Fruit fly (Drosophila melanogaster): Measurements from ENCODE around the gene Itgbn.
A peak's percentile ranks its signal among the peaks of the same experiment; 100 is the strongest.

Itgbn gene

dm6 chr2L:21009310-21010119, 43.3 kb upstream of the Itgbn start:
- TF ChIP-seq rgr (GFP tag; optimal IDR thresholded peaks at IDR 0.05) (peak; percentile 98), h (GFP tag; optimal IDR thresholded peaks at IDR 0.05) (peak; percentile 99), tai (GFP tag; optimal IDR thresholded peaks at IDR 0.05) (peak; percentile 97), Hnf4 (GFP tag; optimal IDR thresholded peaks at IDR 0.05) (peak; percentile 98), jim (GFP tag; optimal IDR thresholded peaks at IDR 0.05) (no peak), sage (GFP tag; optimal IDR thresholded peaks at IDR 0.05) (peak; percentile 95), N (GFP tag; optimal IDR thresholded peaks at IDR 0.05) (no peak), Mio (GFP tag; optimal IDR thresholded peaks at IDR 0.05) (peak; percentile 55), GATAd (GFP tag; optimal IDR thresholded peaks at IDR 0.05) (peak; percentile 91), CrebA (GFP tag; optimal IDR thresholded peaks at IDR 0.05; ENCODE audit: borderline replicate concordance) (peak; percentile 96), CG32264 (GFP tag; optimal IDR thresholded peaks at IDR 0.05) (peak; percentile 95), Sp1 (GFP tag; optimal IDR thresholded peaks at IDR 0.05) (peak; percentile 98), usp (GFP tag; optimal IDR thresholded peaks at IDR 0.05) (no peak), pan (optimal IDR thresholded peaks at IDR 0.05) (no peak), Vsx2 (GFP tag; optimal IDR thresholded peaks at IDR 0.05; ENCODE audit: partially characterized antibody) (peak; percentile 27), woc (GFP tag; optimal IDR thresholded peaks at IDR 0.05) (peak; percentile 97), br (GFP tag; optimal IDR thresholded peaks at IDR 0.05) (peak; percentile 98), fru (GFP tag; optimal IDR thresholded peaks at IDR 0.05) (peak; percentile 99), Jra (GFP tag; optimal IDR thresholded peaks at IDR 0.05) (peak; percentile 98), Rel (GFP tag; optimal IDR thresholded peaks at IDR 0.05) (peak; percentile 98), Rel (tag; optimal IDR thresholded peaks at IDR 0.05) (peak; percentile 83), HLH106 (tag; optimal IDR thresholded peaks at IDR 0.05) (peak; percentile 98), OdsH (GFP tag; optimal IDR thresholded peaks at IDR 0.05) (peak; percentile 99), dsf (GFP tag; optimal IDR thresholded peaks at IDR 0.05; ENCODE audit: borderline replicate concordance) (peak; percentile 91), Hr78 (GFP tag; optimal IDR thresholded peaks at IDR 0.05) (no peak), Dfd (GFP tag; optimal IDR thresholded peaks at IDR 0.05) (peak; percentile 29), sv (GFP tag; optimal IDR thresholded peaks at IDR 0.05) (peak; percentile 41), dl (GFP tag; optimal IDR thresholded peaks at IDR 0.05; ENCODE audit: insufficient read depth in 1 of 2, partially characterized antibody in 2 of 2) (no peak), CG9705 (GFP tag; optimal IDR thresholded peaks at IDR 0.05) (peak; percentile 96), Hr83 (GFP tag; optimal IDR thresholded peaks at IDR 0.05; ENCODE audit: poor library complexity, severe bottlenecking) (no peak), psq (GFP tag; optimal IDR thresholded peaks at IDR 0.05) (peak; percentile 96), brk (GFP tag; optimal IDR thresholded peaks at IDR 0.05) (peak; percentile 98), dmrt93B (GFP tag; optimal IDR thresholded peaks at IDR 0.05) (peak; percentile 96), lola (GFP tag; optimal IDR thresholded peaks at IDR 0.05) (no peak), Dif (GFP tag; optimal IDR thresholded peaks at IDR 0.05; ENCODE audit: partially characterized antibody) (peak; percentile 55), ey (GFP tag; optimal IDR thresholded peaks at IDR 0.05) (peak; percentile 98), Abd-B (GFP tag; optimal IDR thresholded peaks at IDR 0.05) (no peak), foxo (GFP tag; optimal IDR thresholded peaks at IDR 0.05) (peak; percentile 84 to 99), Myc (optimal IDR thresholded peaks at IDR 0.05) (no peak)

DNA sequence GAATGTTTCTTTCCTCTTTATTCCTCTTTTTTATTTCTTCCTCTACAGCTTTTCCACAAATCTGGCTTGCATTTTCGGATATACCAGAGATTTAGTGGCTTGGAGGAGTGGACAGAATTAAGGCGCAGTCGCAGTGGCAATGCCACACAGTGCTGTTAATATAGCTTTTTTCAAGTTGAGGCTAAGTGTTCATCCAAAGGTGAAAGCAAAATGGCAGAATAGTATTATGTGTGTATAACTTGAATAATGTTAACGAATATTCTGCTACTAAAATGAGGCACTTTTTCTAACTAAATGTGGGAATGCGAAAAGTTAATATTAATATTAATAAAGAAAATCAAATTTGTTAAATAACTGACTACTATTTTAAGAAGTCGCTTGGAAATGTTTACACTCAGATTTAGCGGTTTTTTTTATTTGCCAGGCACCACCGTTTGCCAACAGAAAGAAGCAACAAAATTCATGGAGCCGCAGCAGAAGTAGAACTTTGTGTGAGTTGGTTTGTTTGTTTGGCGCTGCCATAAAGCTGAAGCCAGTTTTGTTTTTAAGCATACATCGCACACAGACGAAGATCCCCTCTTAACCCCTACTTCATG, 39.6 kb upstream of the Itgbn start:
- TF ChIP-seq N (GFP tag; optimal IDR thresholded peaks at IDR 0.05) (no peak), dsf (GFP tag; optimal IDR thresholded peaks at IDR 0.05; ENCODE audit: borderline replicate concordance) (no peak), Vsx2 (GFP tag; optimal IDR thresholded peaks at IDR 0.05; ENCODE audit: partially characterized antibody) (no peak), sage (GFP tag; optimal IDR thresholded peaks at IDR 0.05) (no peak), Myc (optimal IDR thresholded peaks at IDR 0.05) (peak; percentile 53), Jra (GFP tag; optimal IDR thresholded peaks at IDR 0.05) (no peak), psq (GFP tag; optimal IDR thresholded peaks at IDR 0.05) (no peak), woc (GFP tag; optimal IDR thresholded peaks at IDR 0.05) (peak; percentile 24), foxo (GFP tag; optimal IDR thresholded peaks at IDR 0.05) (no peak), jim (GFP tag; optimal IDR thresholded peaks at IDR 0.05) (no peak)
